Fruit fly (Drosophila melanogaster) whole organism, embryonic: ENCODE measurements around the gene mRpL49.

ENCODE experiments used
- Atf6 ChIP-seq: fragments of 200-800 bp; sonication (Bioruptor generic); IDR thresholded peaks from 2 replicates; pipeline ENCODE4 v1.3.6; 2022; ENCODE audit warnings: missing biosample characterization, missing genetic modification characterization
- Awh ChIP-seq: fragments of 200-800 bp; sonication (Bioruptor generic); IDR thresholded peaks from 2 replicates; pipeline ENCODE4, ENCODE4 v1.3.6; 2022; ENCODE audit warnings: missing biosample characterization, missing genetic modification characterization
- CG10209 ChIP-seq: fragments of 200-800 bp; sonication (Bioruptor generic); optimal IDR thresholded peaks from 3 replicates; lab custom pipeline; 2017; ENCODE audit warnings: missing biosample characterization, mild to moderate bottlenecking, missing genetic modification characterization, missing genetic modification reagents
- CG10267 ChIP-seq: fragments of 200-800 bp; sonication (Bioruptor generic); optimal IDR thresholded peaks from 2 replicates; lab custom pipeline; 2018; ENCODE audit warnings: missing biosample characterization, mild to moderate bottlenecking, missing genetic modification characterization, moderate library complexity
- CG10979 ChIP-seq: fragments of 200-800 bp; sonication (Bioruptor generic); optimal IDR thresholded peaks from 2 replicates; lab custom pipeline; 2018; ENCODE audit warnings: missing biosample characterization, mild to moderate bottlenecking, missing genetic modification characterization, moderate library complexity
- CG11695 ChIP-seq: fragments of 200-800 bp; sonication (Bioruptor generic); IDR thresholded peaks from 3 replicates; pipeline ENCODE4 v1.3.6; 2022; ENCODE audit warnings: missing biosample characterization, missing genetic modification characterization
- CG13424 ChIP-seq: fragments of 200-800 bp; sonication (Bioruptor generic); optimal IDR thresholded peaks from 2 replicates; lab custom pipeline; 2019; ENCODE audit warnings: missing biosample characterization, mild to moderate bottlenecking, missing genetic modification characterization, moderate library complexity
- CG13775 ChIP-seq: fragments of 200-800 bp; sonication (Bioruptor generic); optimal IDR thresholded peaks from 3 replicates; lab custom pipeline; 2017; ENCODE audit warnings: missing biosample characterization, mild to moderate bottlenecking, missing genetic modification characterization
- CG15011 ChIP-seq: fragments of 200-800 bp; sonication (Bioruptor generic); optimal IDR thresholded peaks from 3 replicates; lab custom pipeline; 2018; ENCODE audit warnings: missing biosample characterization, mild to moderate bottlenecking, missing genetic modification characterization
- CG16863 ChIP-seq: fragments of 200-800 bp; sonication (Bioruptor generic); optimal IDR thresholded peaks from 3 replicates; lab custom pipeline; 2016; ENCODE audit warnings: missing biosample characterization, missing genetic modification characterization
- CG17359 ChIP-seq: fragments of 200-800 bp; sonication (Bioruptor generic); optimal IDR thresholded peaks from 3 replicates; lab custom pipeline; 2018; ENCODE audit warnings: missing biosample characterization, mild to moderate bottlenecking, missing genetic modification characterization, moderate library complexity
- CG17361 ChIP-seq: fragments of 200-800 bp; sonication (Bioruptor generic); IDR thresholded peaks from 3 replicates; pipeline ENCODE4 v1.3.6; 2022; ENCODE audit warnings: missing biosample characterization, missing genetic modification characterization
- CG18011 ChIP-seq: fragments of 200-800 bp; sonication (Bioruptor generic); optimal IDR thresholded peaks from 2 replicates; lab custom pipeline; 2017; ENCODE audit warnings: missing biosample characterization, missing genetic modification characterization, mild to moderate bottlenecking, moderate library complexity, missing genotype
- CG18262 ChIP-seq: fragments of 200-800 bp; optimal IDR thresholded peaks from 3 replicates; lab custom pipeline; 2019; ENCODE audit warnings: missing biosample characterization, mild to moderate bottlenecking, missing genetic modification characterization, moderate library complexity
- CG31441 ChIP-seq: fragments of 200-800 bp; sonication (Bioruptor generic); IDR thresholded peaks from 2 replicates; pipeline ENCODE4 v1.3.6; 2022; ENCODE audit warnings: missing biosample characterization, missing genetic modification characterization
- CG6683 ChIP-seq: fragments of 200-800 bp; sonication (Bioruptor generic); optimal IDR thresholded peaks from 2 replicates; lab custom pipeline; 2017; ENCODE audit warnings: missing biosample characterization, mild to moderate bottlenecking, missing genetic modification characterization, missing genetic modification reagents
- CG7556 ChIP-seq: fragments of 200-800 bp; sonication (Bioruptor generic); optimal IDR thresholded peaks from 2 replicates; lab custom pipeline; 2017; ENCODE audit warnings: missing biosample characterization, mild to moderate bottlenecking, missing genetic modification characterization
- CoRest ChIP-seq: fragments of 200-800 bp; sonication (Bioruptor generic); optimal IDR thresholded peaks from 3 replicates; lab custom pipeline; 2018; ENCODE audit warnings: missing biosample characterization, mild to moderate bottlenecking, missing genetic modification characterization, moderate library complexity
- D ChIP-seq, 2 experiments: fragments of 200-800 bp in 1 of 2; fragments of >200 bp in 1 of 2; sonication (Bioruptor generic) in 1 of 2; optimal IDR thresholded peaks; 2 replicates in 1 of 2; 3 replicates in 1 of 2; lab custom pipeline; 2017; ENCODE audit warnings: mild to moderate bottlenecking in 1 of 2, missing biosample characterization in 1 of 2, missing genetic modification characterization in 1 of 2, missing genetic modification reagents in 1 of 2
- E2f1 ChIP-seq: fragments of 200-800 bp; sonication (Bioruptor generic); IDR thresholded peaks from 2 replicates; pipeline ENCODE4 v1.3.6; 2022; ENCODE audit warnings: missing biosample characterization, missing genetic modification characterization
- E2f2 ChIP-seq: fragments of 200-800 bp; sonication (Bioruptor generic); IDR thresholded peaks from 2 replicates; pipeline ENCODE4 v1.3.6; 2022; ENCODE audit warnings: missing biosample characterization, missing genetic modification characterization
- ERR ChIP-seq: fragments of 200-800 bp; sonication (Bioruptor generic); optimal IDR thresholded peaks from 2 replicates; lab custom pipeline; 2016; ENCODE audit warnings: missing biosample characterization, missing genetic modification characterization
- Ets97D ChIP-seq: fragments of 200-800 bp; sonication (Bioruptor generic); optimal IDR thresholded peaks from 3 replicates; lab custom pipeline; 2016; ENCODE audit warnings: missing biosample characterization, missing genetic modification characterization
- Hr3 ChIP-seq: fragments of 200-800 bp; sonication (Bioruptor generic); optimal IDR thresholded peaks from 3 replicates; lab custom pipeline; 2016; ENCODE audit warnings: missing biosample characterization, missing genetic modification characterization
- Meics ChIP-seq: fragments of 200-800 bp; sonication (Bioruptor generic); optimal IDR thresholded peaks from 2 replicates; lab custom pipeline; 2017; ENCODE audit warnings: missing biosample characterization, mild to moderate bottlenecking, missing genetic modification characterization
- Nf-YC ChIP-seq: fragments of 200-800 bp; optimal IDR thresholded peaks from 3 replicates; lab custom pipeline; 2019; ENCODE audit warnings: missing biosample characterization, mild to moderate bottlenecking, missing genetic modification characterization, moderate library complexity
- PHDP ChIP-seq: fragments of 200-800 bp; sonication (Bioruptor generic); optimal IDR thresholded peaks from 3 replicates; lab custom pipeline; 2018; ENCODE audit warnings: missing biosample characterization, mild to moderate bottlenecking, missing genetic modification characterization, moderate library complexity
- Poxn ChIP-seq: fragments of 200-800 bp; sonication (Bioruptor generic); IDR thresholded peaks from 2 replicates; pipeline ENCODE4 v1.3.6; 2022; ENCODE audit warnings: missing biosample characterization, missing genetic modification characterization
- Sox100B ChIP-seq: fragments of 200-800 bp; sonication (Bioruptor generic); optimal IDR thresholded peaks from 3 replicates; lab custom pipeline; 2018; ENCODE audit warnings: missing biosample characterization, mild to moderate bottlenecking, missing genetic modification characterization
- YL-1 ChIP-seq: fragments of 200-800 bp; sonication (Bioruptor generic); optimal IDR thresholded peaks from 3 replicates; lab custom pipeline; 2017; ENCODE audit warnings: missing biosample characterization, mild to moderate bottlenecking, missing genetic modification characterization
- cas ChIP-seq: fragments of 200-800 bp; sonication (Bioruptor generic); IDR thresholded peaks from 2 replicates; pipeline ENCODE4 v1.3.6; 2022; ENCODE audit warnings: missing biosample characterization, missing genetic modification characterization
- chm ChIP-seq: fragments of 200-800 bp; sonication (Bioruptor generic); IDR thresholded peaks from 2 replicates; pipeline ENCODE4 v1.3.6; 2022; ENCODE audit warnings: missing biosample characterization, missing genetic modification characterization
- esg ChIP-seq: fragments of 200-800 bp; sonication (Bioruptor generic); conservative IDR thresholded peaks from 2 replicates; pipeline ENCODE4 v1.3.6; 2022; ENCODE audit warnings: missing biosample characterization, missing genetic modification characterization
- gt ChIP-seq: fragments of 200-800 bp; sonication (Bioruptor generic); IDR thresholded peaks from 2 replicates; pipeline ENCODE4 v1.3.6; 2022; ENCODE audit warnings: missing biosample characterization, missing genetic modification characterization
- hkb ChIP-seq, 2 experiments: fragments of 200-800 bp in 1 of 2; fragments of >200 bp in 1 of 2; sonication (Bioruptor generic) in 1 of 2; IDR thresholded peaks in 1 of 2; optimal IDR thresholded peaks in 1 of 2; 2 replicates each; pipeline versions ENCODE4 v1.3.6 to Lab custom; 2017 to 2022; ENCODE audit warnings: missing biosample characterization in 1 of 2, missing genetic modification characterization in 1 of 2
- hth ChIP-seq: fragments of >200 bp; optimal IDR thresholded peaks from 2 replicates; lab custom pipeline; 2017; ENCODE audit warnings: inconsistent platforms
- insv ChIP-seq, 2 experiments: fragments of 200-800 bp; sonication (Bioruptor generic); optimal IDR thresholded peaks; 3 replicates each; lab custom pipeline; 2016 to 2018; ENCODE audit warnings: missing biosample characterization in 2 of 2, missing genetic modification characterization in 2 of 2
- klu ChIP-seq: fragments of 200-800 bp; sonication (Bioruptor generic); IDR thresholded peaks from 2 replicates; pipeline ENCODE4 v1.3.6; 2022; ENCODE audit warnings: missing biosample characterization, missing genetic modification characterization
- lilli ChIP-seq: fragments of 200-800 bp; sonication (Bioruptor generic); optimal IDR thresholded peaks from 3 replicates; lab custom pipeline; 2016; ENCODE audit warnings: missing biosample characterization, missing genetic modification characterization
- nerfin-1 ChIP-seq: fragments of 200-800 bp; sonication (Bioruptor generic); optimal IDR thresholded peaks from 3 replicates; lab custom pipeline; 2019; ENCODE audit warnings: missing biosample characterization, mild to moderate bottlenecking, missing genetic modification characterization, moderate library complexity
- nmo ChIP-seq: fragments of 200-800 bp; sonication (Bioruptor generic); optimal IDR thresholded peaks from 2 replicates; lab custom pipeline; 2018; ENCODE audit warnings: missing biosample characterization, mild to moderate bottlenecking, missing genetic modification characterization, moderate library complexity
- ro ChIP-seq: fragments of 200-800 bp; sonication (Bioruptor generic); IDR thresholded peaks from 2 replicates; pipeline ENCODE4 v1.3.6; 2022; ENCODE audit warnings: missing biosample characterization, missing genetic modification characterization
- scrt ChIP-seq: fragments of 200-800 bp; sonication (Bioruptor generic); optimal IDR thresholded peaks from 2 replicates; lab custom pipeline; 2018; ENCODE audit warnings: missing biosample characterization, mild to moderate bottlenecking, missing genetic modification characterization, moderate library complexity
- seq ChIP-seq: fragments of 200-800 bp; sonication (Bioruptor generic); IDR thresholded peaks from 2 replicates; pipeline ENCODE4 v1.3.6; 2022; ENCODE audit warnings: missing biosample characterization, missing genetic modification characterization
- sug ChIP-seq: fragments of 200-800 bp; optimal IDR thresholded peaks from 2 replicates; lab custom pipeline; 2019; ENCODE audit warnings: missing biosample characterization, mild to moderate bottlenecking, missing genetic modification characterization, moderate library complexity
- toy ChIP-seq: fragments of 200-800 bp; sonication (Bioruptor generic); IDR thresholded peaks from 2 replicates; pipeline ENCODE4 v1.3.6; 2022; ENCODE audit warnings: missing biosample characterization, missing genetic modification characterization
- wek ChIP-seq: fragments of 200-800 bp; sonication (Bioruptor generic); optimal IDR thresholded peaks from 3 replicates; lab custom pipeline; 2018; ENCODE audit warnings: missing biosample characterization, mild to moderate bottlenecking, missing genetic modification characterization, moderate library complexity
- zf30C ChIP-seq: fragments of 200-800 bp; sonication (Bioruptor generic); optimal IDR thresholded peaks from 3 replicates; lab custom pipeline; 2018; ENCODE audit warnings: missing biosample characterization, mild to moderate bottlenecking, missing genetic modification characterization

Gene mRpL49

DNA sequence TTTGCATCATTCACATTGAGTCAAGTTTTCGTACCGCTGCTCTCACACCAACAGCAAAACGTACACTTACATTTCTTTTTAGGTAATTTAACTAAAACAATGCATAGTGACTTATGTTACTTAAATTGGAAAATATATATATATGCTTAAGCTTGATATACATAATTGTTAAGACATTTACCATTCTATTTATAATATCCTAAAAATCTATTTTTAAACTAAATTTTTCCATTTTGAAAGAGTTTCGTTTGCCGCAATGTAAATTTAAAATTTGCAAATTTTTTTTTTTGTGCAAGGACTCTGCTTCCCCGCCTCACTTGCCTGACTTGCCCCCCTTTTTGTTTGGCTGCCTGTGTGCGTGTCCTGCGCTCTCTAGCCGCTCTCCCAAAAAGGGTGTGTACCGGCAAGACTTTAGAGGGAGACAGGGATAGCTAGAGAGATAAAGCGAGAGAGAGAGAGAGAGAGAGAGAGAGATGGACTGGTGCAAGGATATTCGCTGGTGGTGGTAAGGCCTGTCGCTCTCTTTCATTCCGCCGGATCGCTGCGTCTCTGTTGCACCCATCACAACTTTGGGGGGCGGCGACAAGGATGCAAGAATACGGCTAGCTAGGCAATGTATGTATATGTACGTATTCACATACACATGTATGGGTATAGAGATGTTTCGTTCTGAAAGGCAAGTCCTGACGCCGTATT, 31.1 kb downstream of the mRpL49 start (continued):
- peak; percentile 66 for TF ChIP-seq CG13424 (tag; lab: Kevin White, UChicago)
- TF ChIP-seq cas (GFP tag; lab: Robert Waterston, UW): no peak
- TF ChIP-seq sug (tag; lab: Kevin White, UChicago): peak; percentile 12
- peak; percentile 59 for TF ChIP-seq Sox100B (GFP tag; lab: Kevin White, UChicago)
- no peak for TF ChIP-seq gt
- TF ChIP-seq insv (GFP tag; optimal IDR thresholded peaks at IDR 0.05; lab: Kevin White, UChicago): peak in 1 of 2 experiments; percentile 45
- peak; percentile 28 for TF ChIP-seq CG10209 (GFP tag; lab: Kevin White, UChicago)
- no peak for TF ChIP-seq Ets97D (GFP tag; lab: Kevin White, UChicago)
- no peak for TF ChIP-seq ro (GFP tag; lab: Robert Waterston, UW)
- TF ChIP-seq CG6683 (GFP tag; lab: Kevin White, UChicago): peak; percentile 1
- peak; percentile 20 for TF ChIP-seq Hr3 (GFP tag; lab: Kevin White, UChicago)
- no peak for TF ChIP-seq CG16863 (GFP tag; lab: Kevin White, UChicago)
- peak; percentile 57 for TF ChIP-seq nmo
- TF ChIP-seq CG10267 (tag; lab: Kevin White, UChicago): peak; percentile 37
- TF ChIP-seq Atf6: peak; percentile 52; the same call in 1 of the 2 replicates
- TF ChIP-seq klu (GFP tag; lab: Robert Waterston, UW): 0 out of 2 replicates have a peak, but pooled peaks have one; percentile 17
- peak; percentile 5 for TF ChIP-seq CG13775
- TF ChIP-seq CG11695 (GFP tag; lab: Robert Waterston, UW): 0 out of 3 replicates have a peak, but pooled peaks have one; percentile 19
- no peak for TF ChIP-seq hkb (optimal IDR thresholded peaks at IDR 0.05; lab: Kevin White, UChicago)
- 0 out of 2 replicates have a peak, but pooled peaks have one; percentile 27 for TF ChIP-seq hkb (GFP tag; IDR thresholded peaks at IDR 0.05; lab: Robert Waterston, UW)
- no peak for TF ChIP-seq hth (lab: Kevin White, UChicago)
- TF ChIP-seq zf30C: peak; percentile 78
- TF ChIP-seq CG18011 (GFP tag; lab: Kevin White, UChicago): no peak
- peak; percentile 60 for TF ChIP-seq CG10979 (tag; lab: Kevin White, UChicago)
- TF ChIP-seq CG31441 (GFP tag; lab: Robert Waterston, UW): peak; percentile 70
- TF ChIP-seq CG15011 (GFP tag; lab: Kevin White, UChicago): peak; percentile 0
- TF ChIP-seq CG7556 (GFP tag; lab: Kevin White, UChicago): peak; percentile 69
- peak; percentile 63 for TF ChIP-seq Meics (GFP tag; lab: Kevin White, UChicago)
- TF ChIP-seq seq (GFP tag; lab: Robert Waterston, UW): peak; percentile 80; the same call in 1 of the 2 replicates
- peak; percentile 66 for TF ChIP-seq CG17359 (tag; lab: Kevin White, UChicago)
- TF ChIP-seq CG17361: peak; percentile 56
- peak; percentile 72 for TF ChIP-seq nerfin-1 (tag; lab: Kevin White, UChicago)
- TF ChIP-seq Poxn: no peak
- TF ChIP-seq scrt (GFP tag; lab: Kevin White, UChicago): peak; percentile 28
- peak; percentile 61 for TF ChIP-seq Nf-YC (tag; lab: Kevin White, UChicago)
- peak; percentile 67 for TF ChIP-seq CG18262 (tag; lab: Kevin White, UChicago)
- peak; percentile 60 for TF ChIP-seq PHDP
- no peak for TF ChIP-seq lilli (GFP tag; lab: Kevin White, UChicago)
- TF ChIP-seq wek (GFP tag; lab: Kevin White, UChicago): no peak
- TF ChIP-seq toy (GFP tag; lab: Robert Waterston, UW): no peak
- no peak for TF ChIP-seq chm
- no peak for TF ChIP-seq esg (GFP tag; lab: Robert Waterston, UW)
- peak; percentile 54 for TF ChIP-seq CoRest (tag; lab: Kevin White, UChicago)
- no peak for TF ChIP-seq ERR
- peak; percentile 29; the same call in 1 of the 2 replicates for TF ChIP-seq E2f2 (GFP tag; lab: Robert Waterston, UW)
- no peak for TF ChIP-seq YL-1 (GFP tag; lab: Kevin White, UChicago)
- peak; percentile 47 for TF ChIP-seq E2f1 (GFP tag; lab: Robert Waterston, UW)
- peak; percentile 84 for TF ChIP-seq D (optimal IDR thresholded peaks at IDR 0.05; lab: Kevin White, UChicago)
- TF ChIP-seq D (GFP tag; optimal IDR thresholded peaks at IDR 0.05; lab: Kevin White, UChicago): no peak
- 0 out of 2 replicates have a peak, but pooled peaks have one; percentile 15 for TF ChIP-seq Awh (GFP tag; lab: Robert Waterston, UW)
